Fruit fly (Drosophila melanogaster): Measurements from ENCODE around the gene skl.

- no peak for TF ChIP-seq CG1620 (GFP tag; optimal IDR thresholded peaks at IDR 0.05)
- TF ChIP-seq Crg-1 (GFP tag; optimal IDR thresholded peaks at IDR 0.05) = no peak
- TF ChIP-seq Mnt (GFP tag; optimal IDR thresholded peaks at IDR 0.05) = no peak
- TF ChIP-seq CG11617 (GFP tag; optimal IDR thresholded peaks at IDR 0.05) = no peak
- no peak for TF ChIP-seq CG5204 (GFP tag; optimal IDR thresholded peaks at IDR 0.05)
- no peak for TF ChIP-seq ovo (GFP tag; optimal IDR thresholded peaks at IDR 0.05)
- no peak for TF ChIP-seq cnc (optimal IDR thresholded peaks at IDR 0.05)
- TF ChIP-seq kay (GFP tag; ENCODE audit: borderline replicate concordance) = no peak
- no peak for TF ChIP-seq toe (GFP tag; optimal IDR thresholded peaks at IDR 0.05)
- TF ChIP-seq CG33017 (tag; optimal IDR thresholded peaks at IDR 0.05) = no peak
Measured at dm6 chr3L:18425288-18425687, 14.5 kb downstream of the skl start.

Measured in whole organism, adult.